Worm (Caenorhabditis elegans): Measurements from ENCODE around the gene T22F7.3.
A peak's percentile ranks its signal among the peaks of the same experiment; 100 is the strongest.

T22F7.3 gene

DNA sequence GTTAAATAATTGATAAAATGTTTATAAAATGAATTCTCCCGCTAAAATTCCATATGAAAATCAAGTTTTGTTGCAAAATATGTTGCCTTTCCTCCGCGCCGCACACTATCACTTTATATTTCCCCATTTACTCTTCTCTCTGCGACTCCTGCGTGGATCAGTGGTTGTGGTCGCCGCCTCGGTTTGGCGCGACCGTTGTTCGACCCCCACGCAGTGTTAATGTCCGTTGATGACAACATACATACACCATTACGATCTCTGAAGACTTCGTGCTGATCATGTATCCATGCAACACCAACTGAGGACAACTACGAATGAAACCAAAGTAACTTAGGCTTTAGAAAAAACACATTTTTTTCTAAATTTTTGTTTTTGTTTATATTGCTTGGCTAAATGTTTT lies 21.3 kb downstream of the T22F7.3 start (continued):
- no peak for TF ChIP-seq nhr-11 (tag; optimal IDR thresholded peaks at IDR 0.05)
- TF ChIP-seq eyg-1 (tag; optimal IDR thresholded peaks at IDR 0.05), result peak; percentile 54
- TF ChIP-seq che-1 (tag; optimal IDR thresholded peaks at IDR 0.05), result peak; percentile 88
- TF ChIP-seq ceh-6 (GFP tag; optimal IDR thresholded peaks at IDR 0.05), result peak; percentile 88
- no peak for TF ChIP-seq ttx-3 (tag; optimal IDR thresholded peaks at IDR 0.05)
- TF ChIP-seq elt-4 (tag; optimal IDR thresholded peaks at IDR 0.05), result no peak
- peak; percentile 92 for TF ChIP-seq rnt-1 (tag; optimal IDR thresholded peaks at IDR 0.05)
- TF ChIP-seq hlh-30 (tag; optimal IDR thresholded peaks at IDR 0.05; ENCODE audit: insufficient read depth), result no peak
- peak; percentile 66 for TF ChIP-seq nhr-232 (tag; optimal IDR thresholded peaks at IDR 0.05)
- no peak for TF ChIP-seq ceh-30 (tag; optimal IDR thresholded peaks at IDR 0.05)
- TF ChIP-seq sox-2 (GFP tag; IDR thresholded peaks at IDR 0.05), result peak; percentile 43; the same call in 1 of the 2 replicates
- TF ChIP-seq ceh-9 (tag; optimal IDR thresholded peaks at IDR 0.05), result peak; percentile 81
- TF ChIP-seq ceh-22 (tag; optimal IDR thresholded peaks at IDR 0.05), result no peak
- no peak for TF ChIP-seq ama-1 (optimal IDR thresholded peaks at IDR 0.05)
- TF ChIP-seq fkh-10 (GFP tag; optimal IDR thresholded peaks at IDR 0.05), result no peak
- peak; percentile 83 for TF ChIP-seq dve-1 (tag; optimal IDR thresholded peaks at IDR 0.05)
- TF ChIP-seq tbx-7 (tag; optimal IDR thresholded peaks at IDR 0.05), result peak; percentile 0
- peak; percentile 82 for TF ChIP-seq fax-1 (tag; optimal IDR thresholded peaks at IDR 0.05)
- TF ChIP-seq K09A11.1 (tag; optimal IDR thresholded peaks at IDR 0.05; ENCODE audit: insufficient read depth), result no peak
- no peak for TF ChIP-seq elt-2 (tag; optimal IDR thresholded peaks at IDR 0.05)
- TF ChIP-seq lin-11 (tag; optimal IDR thresholded peaks at IDR 0.05), result peak; percentile 80
- peak; percentile 80 for TF ChIP-seq F13H6.1 (tag; optimal IDR thresholded peaks at IDR 0.05)
- TF ChIP-seq pha-4 (tag; optimal IDR thresholded peaks at IDR 0.05), result no peak
- peak; percentile 70 for TF ChIP-seq lim-6 (tag; optimal IDR thresholded peaks at IDR 0.05)
- peak; percentile 85 for TF ChIP-seq sdc-2 (tag; optimal IDR thresholded peaks at IDR 0.05)
- TF ChIP-seq ceh-19 (GFP tag; optimal IDR thresholded peaks at IDR 0.05), result peak; percentile 90
- TF ChIP-seq hlh-15 (tag; optimal IDR thresholded peaks at IDR 0.05), result peak; percentile 72
- TF ChIP-seq odd-2 (tag; optimal IDR thresholded peaks at IDR 0.05), result no peak
- TF ChIP-seq ceh-2 (tag; optimal IDR thresholded peaks at IDR 0.05), result peak; percentile 83
- TF ChIP-seq ets-4 (tag; optimal IDR thresholded peaks at IDR 0.05), result peak; percentile 70
- no peak for TF ChIP-seq pax-1 (tag; optimal IDR thresholded peaks at IDR 0.05)
- TF ChIP-seq gmeb-2 (tag; optimal IDR thresholded peaks at IDR 0.05), result peak; percentile 90
- TF ChIP-seq syd-9 (tag; optimal IDR thresholded peaks at IDR 0.05), result peak; percentile 92
- peak; percentile 90 for TF ChIP-seq ceh-45 (GFP tag; IDR thresholded peaks at IDR 0.05)
- peak; percentile 88 for TF ChIP-seq hlh-6 (tag; optimal IDR thresholded peaks at IDR 0.05)
- peak; percentile 90 for TF ChIP-seq dmd-4 (tag; optimal IDR thresholded peaks at IDR 0.05; ENCODE audit: borderline replicate concordance)
- TF ChIP-seq tbx-2 (tag; optimal IDR thresholded peaks at IDR 0.05), result peak; percentile 80
- peak; percentile 93 for TF ChIP-seq ceh-14 (tag; optimal IDR thresholded peaks at IDR 0.05)
- TF ChIP-seq pat-9 (tag; optimal IDR thresholded peaks at IDR 0.05), result peak; percentile 89
- peak; percentile 88 for TF ChIP-seq ceh-34 (tag; optimal IDR thresholded peaks at IDR 0.05)

DNA sequence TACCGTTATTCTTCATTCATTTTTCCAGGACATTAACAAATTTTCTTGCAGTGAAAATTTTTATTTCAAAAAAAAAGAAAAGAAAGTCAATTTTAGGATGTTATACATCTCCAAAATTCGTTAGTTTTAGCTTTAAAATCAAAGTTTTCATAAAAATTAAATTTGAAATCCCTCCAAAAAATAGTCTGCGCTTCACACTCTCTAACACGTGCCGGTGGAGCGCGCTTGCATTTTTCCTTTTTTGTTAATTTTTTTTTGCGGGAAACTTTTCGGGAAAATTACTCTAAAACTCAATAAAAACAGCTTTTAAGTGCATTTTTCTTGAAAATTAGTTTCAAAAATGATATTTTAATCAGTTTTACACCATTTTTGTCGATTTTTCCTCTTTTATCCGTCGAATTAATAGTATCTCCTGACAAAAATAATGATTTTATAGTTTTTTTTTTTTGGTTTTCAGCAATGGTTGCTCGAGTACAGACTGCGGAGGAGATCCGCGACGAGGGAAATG lies 32.7 kb downstream of the T22F7.3 start, which contains the start of gene unc-45:
Gene unc-45, plus strand, starts transcription at position 458 of the 508 bp plus-strand sequence.
- TF ChIP-seq unc-42 (tag; optimal IDR thresholded peaks at IDR 0.05) (peak; percentile 23), elt-2 (tag; optimal IDR thresholded peaks at IDR 0.05) (no peak), C38D4.7 (GFP tag; optimal IDR thresholded peaks at IDR 0.05) (no peak), hlh-15 (tag; optimal IDR thresholded peaks at IDR 0.05) (no peak), pag-3 (tag; optimal IDR thresholded peaks at IDR 0.05; ENCODE audit: borderline replicate concordance) (no peak), odd-2 (tag; optimal IDR thresholded peaks at IDR 0.05) (no peak), tbx-2 (tag; optimal IDR thresholded peaks at IDR 0.05) (no peak), ceh-34 (tag; optimal IDR thresholded peaks at IDR 0.05) (no peak)

Data from whole organism, late embryonic.